Fruit fly (Drosophila melanogaster) whole organism, embryonic: ENCODE results near the gene CG17982.
A peak's percentile ranks its signal among the peaks of the same experiment; 100 is the strongest.

Source experiments
- Asciz ChIP-seq: fragments of 200-800 bp; sonication (Bioruptor generic); optimal IDR thresholded peaks from 2 replicates; lab custom pipeline; 2017; ENCODE audit warnings: missing biosample characterization, mild to moderate bottlenecking, missing genetic modification characterization, missing genetic modification reagents
- Atf6 ChIP-seq: fragments of 200-800 bp; sonication (Bioruptor generic); IDR thresholded peaks from 2 replicates; pipeline ENCODE4 v1.3.6; 2022; ENCODE audit warnings: missing biosample characterization, missing genetic modification characterization
- CG10147 ChIP-seq: fragments of 200-800 bp; sonication (Bioruptor generic); optimal IDR thresholded peaks from 2 replicates; lab custom pipeline; 2019; ENCODE audit warnings: missing biosample characterization, mild to moderate bottlenecking, missing genetic modification characterization, moderate library complexity
- CG12104 ChIP-seq: fragments of 200-800 bp; sonication (Bioruptor generic); optimal IDR thresholded peaks from 3 replicates; lab custom pipeline; 2016; ENCODE audit warnings: missing biosample characterization, missing genetic modification characterization
- CG13123 ChIP-seq: fragments of 200-800 bp; sonication (Bioruptor generic); optimal IDR thresholded peaks from 2 replicates; lab custom pipeline; 2016; ENCODE audit warnings: missing biosample characterization, missing genetic modification characterization
- CG13624 ChIP-seq: fragments of 200-800 bp; sonication (Bioruptor generic); optimal IDR thresholded peaks from 2 replicates; lab custom pipeline; 2016; ENCODE audit warnings: missing biosample characterization, missing genetic modification characterization
- CG14441 ChIP-seq: fragments of 200-800 bp; sonication (Bioruptor generic); IDR thresholded peaks from 2 replicates; pipeline ENCODE4 v1.3.6; 2022; ENCODE audit warnings: missing biosample characterization, missing genetic modification characterization
- CG14667 ChIP-seq: fragments of 200-800 bp; sonication (Bioruptor generic); IDR thresholded peaks from 2 replicates; pipeline ENCODE4 v1.3.6; 2022; ENCODE audit warnings: missing biosample characterization, missing genetic modification characterization
- CG14860 ChIP-seq: fragments of 200-800 bp; sonication (Bioruptor generic); IDR thresholded peaks from 3 replicates; pipeline ENCODE4 v1.3.6; 2022; ENCODE audit warnings: missing biosample characterization, missing genetic modification characterization; ENCODE audit not compliant: partially characterized antibody
- CG16779 ChIP-seq: fragments of 200-800 bp; sonication (Bioruptor generic); IDR thresholded peaks from 2 replicates; pipeline ENCODE4 v1.3.6; 2022; ENCODE audit warnings: missing biosample characterization, missing genetic modification characterization
- CG17328 ChIP-seq: fragments of 200-800 bp; sonication (Bioruptor generic); IDR thresholded peaks from 2 replicates; pipeline ENCODE4 v1.3.6; 2022; ENCODE audit warnings: missing biosample characterization, missing genetic modification characterization
- CG17912 ChIP-seq: fragments of 200-800 bp; sonication (Bioruptor generic); optimal IDR thresholded peaks from 2 replicates; lab custom pipeline; 2018; ENCODE audit warnings: missing biosample characterization, mild to moderate bottlenecking, missing genetic modification characterization
- CG2199 ChIP-seq: fragments of 200-800 bp; sonication (Bioruptor generic); IDR thresholded peaks from 3 replicates; pipeline ENCODE4 v1.3.6; 2022; ENCODE audit warnings: missing biosample characterization, missing genetic modification characterization
- CG30020 ChIP-seq: fragments of 200-800 bp; optimal IDR thresholded peaks from 2 replicates; lab custom pipeline; 2019; ENCODE audit warnings: missing biosample characterization, mild to moderate bottlenecking, missing genetic modification characterization, moderate library complexity
- CG34376 ChIP-seq: fragments of 200-800 bp; sonication (Bioruptor generic); optimal IDR thresholded peaks from 2 replicates; lab custom pipeline; 2018; ENCODE audit warnings: missing biosample characterization, mild to moderate bottlenecking, missing genetic modification characterization
- CG42726 ChIP-seq: fragments of 200-800 bp; sonication (Bioruptor generic); IDR thresholded peaks from 2 replicates; pipeline ENCODE4 v1.3.6; 2022; ENCODE audit warnings: missing biosample characterization, missing genetic modification characterization; ENCODE audit not compliant: partially characterized antibody
- CG4424 ChIP-seq: fragments of 200-800 bp; sonication (Bioruptor generic); optimal IDR thresholded peaks from 3 replicates; lab custom pipeline; 2016; ENCODE audit warnings: missing biosample characterization, missing genetic modification characterization
- CG4617 ChIP-seq: fragments of 200-800 bp; sonication (Bioruptor generic); optimal IDR thresholded peaks from 3 replicates; lab custom pipeline; 2016; ENCODE audit warnings: missing biosample characterization, missing genetic modification characterization, borderline replicate concordance
- CG5245 ChIP-seq: fragments of 200-800 bp; sonication (Bioruptor generic); optimal IDR thresholded peaks from 3 replicates; lab custom pipeline; 2016; ENCODE audit warnings: missing biosample characterization, missing genetic modification characterization
- CG9876 ChIP-seq: fragments of 200-800 bp; sonication (Bioruptor generic); optimal IDR thresholded peaks from 2 replicates; lab custom pipeline; 2016; ENCODE audit warnings: missing biosample characterization, missing genetic modification characterization
- CTCF ChIP-seq: fragments of 200-800 bp; sonication (Bioruptor generic); optimal IDR thresholded peaks from 2 replicates; lab custom pipeline; 2017; ENCODE audit warnings: missing biosample characterization, mild to moderate bottlenecking, missing genetic modification characterization, moderate library complexity
- Dad ChIP-seq: fragments of 200-800 bp; sonication (Bioruptor generic); optimal IDR thresholded peaks from 3 replicates; lab custom pipeline; 2016; ENCODE audit warnings: missing biosample characterization, missing genetic modification characterization
- Dfd ChIP-seq, 2 experiments: fragments of >200 bp; optimal IDR thresholded peaks; 2 replicates each; lab custom pipeline; 2017; ENCODE audit warnings: missing biosample characterization in 2 of 2, missing genetic modification characterization in 2 of 2
- Dip3 ChIP-seq: fragments of 200-800 bp; sonication (Bioruptor generic); optimal IDR thresholded peaks from 3 replicates; lab custom pipeline; 2016; ENCODE audit warnings: missing biosample characterization, missing genetic modification characterization
- HLH4C ChIP-seq: fragments of 200-800 bp; sonication (Bioruptor generic); IDR thresholded peaks from 3 replicates; pipeline ENCODE4 v1.3.6; 2022; ENCODE audit warnings: missing biosample characterization, missing genetic modification characterization; ENCODE audit not compliant: partially characterized antibody
- MESR4 ChIP-seq: fragments of 200-800 bp; sonication (Bioruptor generic); optimal IDR thresholded peaks from 2 replicates; lab custom pipeline; 2018; ENCODE audit warnings: missing biosample characterization, mild to moderate bottlenecking, missing genetic modification characterization, moderate library complexity
- Mad ChIP-seq: fragments of 200-800 bp; sonication (Bioruptor generic); optimal IDR thresholded peaks from 2 replicates; lab custom pipeline; 2016; ENCODE audit warnings: missing biosample characterization, missing genetic modification characterization
- Max ChIP-seq: fragments of 200-800 bp; sonication (Bioruptor generic); optimal IDR thresholded peaks from 2 replicates; lab custom pipeline; 2016; ENCODE audit warnings: missing biosample characterization, mild to moderate bottlenecking, missing genetic modification characterization
- Myb ChIP-seq: fragments of 200-800 bp; sonication (Bioruptor generic); optimal IDR thresholded peaks from 2 replicates; lab custom pipeline; 2016; ENCODE audit warnings: missing biosample characterization, missing genetic modification characterization
- NK7.1 ChIP-seq: fragments of 200-800 bp; sonication (Bioruptor generic); optimal IDR thresholded peaks from 3 replicates; lab custom pipeline; 2016; ENCODE audit warnings: missing biosample characterization, missing genetic modification characterization
- NfI ChIP-seq: fragments of 200-800 bp; sonication (Bioruptor generic); optimal IDR thresholded peaks from 3 replicates; lab custom pipeline; 2018; ENCODE audit warnings: missing biosample characterization, mild to moderate bottlenecking, missing genetic modification characterization, moderate library complexity
- Rfx ChIP-seq: fragments of 200-800 bp; sonication (Bioruptor generic); IDR thresholded peaks from 2 replicates; pipeline ENCODE4 v1.3.6; 2022; ENCODE audit warnings: missing biosample characterization, missing genetic modification characterization
- Six4 ChIP-seq: fragments of 200-800 bp; sonication (Bioruptor generic); optimal IDR thresholded peaks from 2 replicates; lab custom pipeline; 2016; ENCODE audit warnings: missing biosample characterization, missing genetic modification characterization
- Vsx1 ChIP-seq: fragments of 200-800 bp; sonication (Bioruptor generic); optimal IDR thresholded peaks from 2 replicates; lab custom pipeline; 2017; ENCODE audit warnings: missing biosample characterization, mild to moderate bottlenecking, missing genetic modification characterization, missing genetic modification reagents
- ab ChIP-seq: fragments of 200-800 bp; sonication (Bioruptor generic); optimal IDR thresholded peaks from 2 replicates; lab custom pipeline; 2016; ENCODE audit warnings: missing biosample characterization, missing genetic modification characterization
- cato ChIP-seq: fragments of 200-800 bp; sonication (Bioruptor generic); optimal IDR thresholded peaks from 2 replicates; lab custom pipeline; 2016; ENCODE audit warnings: missing biosample characterization, missing genetic modification characterization, borderline replicate concordance
- chif ChIP-seq, 2 experiments: fragments of 200-800 bp; sonication (Bioruptor generic); optimal IDR thresholded peaks; 3 replicates each; lab custom pipeline; 2016; ENCODE audit warnings: missing biosample characterization in 2 of 2, missing genetic modification characterization in 2 of 2
- chn ChIP-seq: fragments of 200-800 bp; sonication (Bioruptor generic); optimal IDR thresholded peaks from 2 replicates; lab custom pipeline; 2016; ENCODE audit warnings: missing biosample characterization, missing genetic modification characterization
- da ChIP-seq: fragments of 200-800 bp; sonication (Bioruptor generic); optimal IDR thresholded peaks from 2 replicates; lab custom pipeline; 2016; ENCODE audit warnings: missing biosample characterization, missing genetic modification characterization
- dimm ChIP-seq: fragments of 200-800 bp; sonication (Bioruptor generic); IDR thresholded peaks from 2 replicates; pipeline ENCODE4 v1.3.6; 2022; ENCODE audit warnings: missing biosample characterization, missing genetic modification characterization
- ewg ChIP-seq: fragments of 200-800 bp; sonication (Bioruptor generic); optimal IDR thresholded peaks from 3 replicates; lab custom pipeline; 2017; ENCODE audit warnings: mild to moderate bottlenecking, missing biosample characterization, missing genetic modification reagents, missing genetic modification characterization
- exex ChIP-seq: fragments of 200-800 bp; sonication (Bioruptor generic); optimal IDR thresholded peaks from 4 replicates; lab custom pipeline; 2018; ENCODE audit warnings: missing biosample characterization, mild to moderate bottlenecking, missing genetic modification characterization, moderate library complexity
- fd96Cb ChIP-seq: fragments of 200-800 bp; sonication (Bioruptor generic); optimal IDR thresholded peaks from 2 replicates; lab custom pipeline; 2018; ENCODE audit warnings: missing biosample characterization, mild to moderate bottlenecking, missing genetic modification characterization, moderate library complexity
- gsb ChIP-seq: fragments of 200-800 bp; sonication (Bioruptor generic); IDR thresholded peaks from 2 replicates; pipeline ENCODE4 v1.3.6; 2022; ENCODE audit warnings: missing biosample characterization, missing genetic modification characterization
- h ChIP-seq: fragments of >200 bp; optimal IDR thresholded peaks from 2 replicates; lab custom pipeline; 2017
- jumu ChIP-seq: fragments of 200-800 bp; sonication (Bioruptor generic); optimal IDR thresholded peaks from 3 replicates; lab custom pipeline; 2016; ENCODE audit warnings: missing biosample characterization, missing genetic modification characterization
- nerfin-1 ChIP-seq: fragments of 200-800 bp; sonication (Bioruptor generic); optimal IDR thresholded peaks from 3 replicates; lab custom pipeline; 2019; ENCODE audit warnings: missing biosample characterization, mild to moderate bottlenecking, missing genetic modification characterization, moderate library complexity
- prd ChIP-seq, 3 experiments: fragments of >200 bp in 2 of 3; fragments of 200-800 bp in 1 of 3; sonication (Bioruptor generic) in 1 of 3; optimal IDR thresholded peaks in 2 of 3; IDR thresholded peaks in 1 of 3; 2 replicates in 2 of 3; 3 replicates in 1 of 3; pipeline versions ENCODE4 v1.3.6 to Lab custom; 2017 to 2022; ENCODE audit warnings: missing biosample characterization in 1 of 3, missing genetic modification characterization in 1 of 3
- pum ChIP-seq: fragments of 200-800 bp; sonication (Bioruptor generic); optimal IDR thresholded peaks from 2 replicates; lab custom pipeline; 2016; ENCODE audit warnings: missing biosample characterization, missing genetic modification characterization
- seq ChIP-seq: fragments of 200-800 bp; sonication (Bioruptor generic); IDR thresholded peaks from 2 replicates; pipeline ENCODE4 v1.3.6; 2022; ENCODE audit warnings: missing biosample characterization, missing genetic modification characterization

CG17982 gene

DNA sequence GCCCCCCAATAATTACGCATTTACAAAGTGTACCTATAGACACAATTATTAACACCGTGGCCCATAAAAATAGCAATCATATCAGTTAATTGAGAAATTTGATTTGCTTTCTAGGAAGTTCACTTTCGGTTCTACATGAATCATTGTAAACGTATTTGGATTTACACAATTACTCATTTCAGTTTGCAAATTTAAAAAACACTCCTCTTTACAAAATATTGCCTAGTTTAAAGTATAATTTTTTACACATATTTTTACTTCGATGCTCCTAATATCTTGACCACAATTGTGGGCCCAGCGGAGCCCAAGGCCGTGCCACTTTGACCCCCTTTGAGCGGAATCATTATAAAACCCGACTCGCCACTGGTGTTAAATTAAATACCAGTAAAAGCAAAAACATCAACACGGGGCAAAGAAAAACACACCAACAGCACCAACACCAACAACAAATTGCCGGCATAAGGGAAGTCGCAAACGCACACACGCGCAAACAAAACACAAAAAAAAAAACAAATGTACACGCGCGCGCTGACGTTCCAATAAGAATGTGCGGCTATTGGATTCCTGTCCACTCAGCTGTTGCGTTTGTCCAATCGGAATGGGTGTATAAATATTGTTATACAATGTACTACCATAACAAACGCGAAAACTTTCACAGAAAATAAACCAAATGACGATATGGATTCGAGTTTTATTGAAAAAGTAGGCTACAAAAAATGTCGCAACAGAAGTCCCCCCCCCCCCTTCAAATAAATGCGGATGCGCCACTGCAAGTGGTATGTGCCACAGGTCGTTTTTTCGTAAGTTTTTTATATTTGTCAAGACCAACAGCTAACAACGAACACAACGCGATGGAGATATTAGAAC, 28.9 kb downstream of the CG17982 start (continued):
- TF ChIP-seq CG5245 (GFP tag; lab: Kevin White, UChicago) (no peak), Dfd (GFP tag; optimal IDR thresholded peaks at IDR 0.05; lab: Kevin White, UChicago) (no peak), MESR4 (GFP tag; lab: Kevin White, UChicago) (no peak), CG14860 (no peak), Dip3 (GFP tag; lab: Kevin White, UChicago) (peak; percentile 47), Rfx (GFP tag; lab: Robert Waterston, UW) (peak; percentile 74), chn (GFP tag; lab: Kevin White, UChicago) (peak; percentile 37), ab (no peak), jumu (GFP tag; lab: Kevin White, UChicago) (no peak), dimm (GFP tag; lab: Robert Waterston, UW) (no peak), cato (GFP tag; lab: Kevin White, UChicago) (no peak), CG10147 (peak; percentile 58), NfI (GFP tag; lab: Kevin White, UChicago) (peak; percentile 78), chif (GFP tag; optimal IDR thresholded peaks at IDR 0.05; lab: Kevin White, UChicago) (peak; percentile 28 to 32), CG9876 (GFP tag; lab: Kevin White, UChicago) (no peak), NK7.1 (GFP tag; lab: Kevin White, UChicago) (peak; percentile 30), pum (GFP tag; lab: Kevin White, UChicago) (peak; percentile 15), Asciz (GFP tag; lab: Kevin White, UChicago) (peak; percentile 53), Dad (no peak), Six4 (GFP tag; lab: Kevin White, UChicago) (no peak), CG4424 (GFP tag; lab: Kevin White, UChicago) (peak; percentile 48), CG17328 (0 out of 2 replicates have a peak, but pooled peaks have one; percentile 24), Max (GFP tag; lab: Kevin White, UChicago) (peak; percentile 16), CTCF (no peak), Atf6 (GFP tag; lab: Robert Waterston, UW) (peak; percentile 70), HLH4C (GFP tag; lab: Robert Waterston, UW) (no peak), CG13624 (GFP tag; lab: Kevin White, UChicago) (peak; percentile 65), CG14667 (GFP tag; lab: Robert Waterston, UW) (no peak), CG13123 (GFP tag; lab: Kevin White, UChicago) (no peak), CG4617 (GFP tag; lab: Kevin White, UChicago) (no peak), ewg (GFP tag; lab: Kevin White, UChicago) (no peak), gsb (GFP tag; lab: Robert Waterston, UW) (0 out of 2 replicates have a peak, but pooled peaks have one; percentile 33), CG34376 (GFP tag; lab: Kevin White, UChicago) (peak; percentile 67), exex (peak; percentile 24), CG2199 (GFP tag; lab: Robert Waterston, UW) (no peak), CG42726 (GFP tag; lab: Robert Waterston, UW) (no peak), CG30020 (tag; lab: Kevin White, UChicago) (no peak), prd (optimal IDR thresholded peaks at IDR 0.05; lab: Kevin White, UChicago) (no peak), prd (GFP tag; IDR thresholded peaks at IDR 0.05; lab: Robert Waterston, UW) (peak; percentile 68), seq (GFP tag; lab: Robert Waterston, UW) (peak; percentile 51; the same call in 1 of the 2 replicates), Vsx1 (GFP tag; lab: Kevin White, UChicago) (no peak), nerfin-1 (no peak), fd96Cb (tag; lab: Kevin White, UChicago) (peak; percentile 54), CG17912 (no peak), h (no peak), Mad (GFP tag; lab: Kevin White, UChicago) (no peak), CG16779 (GFP tag; lab: Robert Waterston, UW) (no peak), da (GFP tag; lab: Kevin White, UChicago) (no peak), CG12104 (GFP tag; lab: Kevin White, UChicago) (peak; percentile 42), CG14441 (peak; percentile 61), Myb (GFP tag; lab: Kevin White, UChicago) (peak; percentile 33)
